Fruit fly (Drosophila melanogaster): ENCODE results near the gene CG11670.

DNA sequence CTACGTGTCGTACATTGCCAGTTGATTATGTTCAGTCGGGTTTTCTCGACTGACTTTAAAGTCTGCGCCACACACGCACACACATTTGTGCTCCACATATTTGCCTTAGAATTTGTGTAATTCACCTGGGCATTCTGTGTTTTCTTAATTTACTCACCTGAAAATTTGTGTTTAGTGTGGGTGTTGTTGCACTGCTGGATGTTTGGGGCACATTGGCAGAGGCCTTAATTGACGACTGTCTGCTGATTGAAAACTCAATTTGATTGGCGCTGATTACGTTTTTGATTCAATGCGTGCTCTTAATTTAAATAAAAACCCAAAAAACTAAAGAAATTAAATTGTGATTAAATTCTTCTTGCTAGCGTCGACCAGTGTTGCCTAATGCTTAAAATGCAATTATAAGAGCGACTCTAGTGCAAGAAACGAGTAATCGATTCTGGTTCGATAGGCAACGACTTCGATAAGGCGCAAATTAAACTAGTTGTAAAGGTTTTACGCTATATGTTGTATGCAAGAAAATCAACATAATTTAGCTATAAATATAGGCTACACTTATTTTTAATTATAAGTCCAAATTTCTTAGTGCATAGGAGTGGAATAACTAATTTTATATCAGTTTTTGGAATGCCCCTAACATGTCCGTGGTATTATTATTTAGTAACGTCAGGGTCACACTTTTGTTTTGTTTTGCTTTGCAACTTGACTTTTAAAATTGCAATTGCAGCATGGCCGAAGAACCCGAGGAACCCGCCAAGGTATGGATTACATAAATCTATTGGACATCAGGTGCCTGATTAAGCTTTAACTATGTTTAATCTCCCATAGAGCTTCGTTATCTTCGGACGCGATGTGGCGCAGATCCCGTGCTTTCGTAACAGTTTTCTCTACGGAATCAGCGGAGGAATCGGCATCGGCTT lies 11.3 kb upstream of the CG11670 start, which contains the start of the genes CG46281 and CG46280:
- TF ChIP-seq usp (GFP tag; optimal IDR thresholded peaks at IDR 0.05) = no peak
- TF ChIP-seq psq (optimal IDR thresholded peaks at IDR 0.05) = no peak
- no peak for TF ChIP-seq Dll (optimal IDR thresholded peaks at IDR 0.05)

All from whole organism.